Fruit fly (Drosophila melanogaster) whole organism, embryonic: ENCODE results near the gene Nos.
A peak's percentile ranks its signal among the peaks of the same experiment; 100 is the strongest.

Experiments
- Atf-2 ChIP-seq: fragments of 200-800 bp; sonication (Bioruptor generic); optimal IDR thresholded peaks from 2 replicates; lab custom pipeline; 2016; ENCODE audit warnings: missing biosample characterization, missing genetic modification characterization
- Atf6 ChIP-seq: fragments of 200-800 bp; sonication (Bioruptor generic); IDR thresholded peaks from 2 replicates; pipeline ENCODE4 v1.3.6; 2022; ENCODE audit warnings: missing biosample characterization, missing genetic modification characterization
- CG10321 ChIP-seq: fragments of 200-800 bp; sonication (Bioruptor generic); IDR thresholded peaks from 2 replicates; pipeline ENCODE4 v1.3.6; 2022; ENCODE audit warnings: missing biosample characterization, missing genetic modification characterization
- CG11723 ChIP-seq: fragments of 200-800 bp; sonication (Bioruptor generic); optimal IDR thresholded peaks from 2 replicates; lab custom pipeline; 2017; ENCODE audit warnings: missing biosample characterization, mild to moderate bottlenecking, missing genetic modification characterization
- CG12299 ChIP-seq: fragments of 200-800 bp; sonication (Bioruptor generic); optimal IDR thresholded peaks from 2 replicates; lab custom pipeline; 2018; ENCODE audit warnings: missing biosample characterization, mild to moderate bottlenecking, missing genetic modification characterization
- CG1603 ChIP-seq: fragments of 200-800 bp; sonication (Bioruptor generic); optimal IDR thresholded peaks from 2 replicates; lab custom pipeline; 2019; ENCODE audit warnings: missing biosample characterization, mild to moderate bottlenecking, missing genetic modification characterization, moderate library complexity
- CG17385 ChIP-seq: fragments of 200-800 bp; sonication (Bioruptor generic); optimal IDR thresholded peaks from 3 replicates; lab custom pipeline; 2018; ENCODE audit warnings: missing biosample characterization, mild to moderate bottlenecking, missing genetic modification characterization
- CG17568 ChIP-seq: fragments of 200-800 bp; sonication (Bioruptor generic); optimal IDR thresholded peaks from 2 replicates; lab custom pipeline; 2018; ENCODE audit warnings: missing biosample characterization, mild to moderate bottlenecking, missing genetic modification characterization, moderate library complexity
- CG30403 ChIP-seq: fragments of 200-800 bp; sonication (Bioruptor generic); optimal IDR thresholded peaks from 3 replicates; lab custom pipeline; 2016; ENCODE audit warnings: missing biosample characterization, missing genetic modification characterization
- CG34422 ChIP-seq: fragments of 200-800 bp; sonication (Bioruptor generic); IDR thresholded peaks from 3 replicates; pipeline ENCODE4 v1.3.6; 2022; ENCODE audit warnings: missing biosample characterization, missing genetic modification characterization
- CG3995 ChIP-seq: fragments of 200-800 bp; sonication (Bioruptor generic); optimal IDR thresholded peaks from 3 replicates; lab custom pipeline; 2016; ENCODE audit warnings: missing biosample characterization, missing genetic modification characterization
- CG4424 ChIP-seq: fragments of 200-800 bp; sonication (Bioruptor generic); optimal IDR thresholded peaks from 3 replicates; lab custom pipeline; 2016; ENCODE audit warnings: missing biosample characterization, missing genetic modification characterization
- CG7556 ChIP-seq: fragments of 200-800 bp; sonication (Bioruptor generic); optimal IDR thresholded peaks from 2 replicates; lab custom pipeline; 2017; ENCODE audit warnings: missing biosample characterization, mild to moderate bottlenecking, missing genetic modification characterization
- CG8388 ChIP-seq: fragments of 200-800 bp; sonication (Bioruptor generic); optimal IDR thresholded peaks from 2 replicates; lab custom pipeline; 2019; ENCODE audit warnings: missing biosample characterization, mild to moderate bottlenecking, missing genetic modification characterization, moderate library complexity
- CG8944 ChIP-seq: fragments of 200-800 bp; sonication (Bioruptor generic); optimal IDR thresholded peaks from 3 replicates; lab custom pipeline; 2016; ENCODE audit warnings: missing biosample characterization, missing genetic modification characterization
- CkIIα-i1 ChIP-seq: fragments of 200-800 bp; sonication (Bioruptor generic); IDR thresholded peaks from 2 replicates; pipeline ENCODE4 v1.3.6; 2022; ENCODE audit warnings: missing biosample characterization, missing genetic modification characterization
- D19B ChIP-seq: fragments of 200-800 bp; sonication (Bioruptor generic); optimal IDR thresholded peaks from 2 replicates; lab custom pipeline; 2017; ENCODE audit warnings: missing biosample characterization, mild to moderate bottlenecking, missing genetic modification characterization
- Dbx ChIP-seq: fragments of 200-800 bp; sonication (Bioruptor generic); IDR thresholded peaks from 3 replicates; pipeline ENCODE4 v1.3.6; 2022; ENCODE audit warnings: missing biosample characterization, missing genetic modification characterization
- HmgZ ChIP-seq: fragments of 200-800 bp; sonication (Bioruptor generic); optimal IDR thresholded peaks from 2 replicates; lab custom pipeline; 2018; ENCODE audit warnings: missing biosample characterization, mild to moderate bottlenecking, missing genetic modification characterization
- Hmx ChIP-seq: fragments of 200-800 bp; sonication (Bioruptor generic); optimal IDR thresholded peaks from 2 replicates; lab custom pipeline; 2016; ENCODE audit warnings: missing biosample characterization, missing genetic modification characterization
- MESR4 ChIP-seq: fragments of 200-800 bp; sonication (Bioruptor generic); optimal IDR thresholded peaks from 2 replicates; lab custom pipeline; 2018; ENCODE audit warnings: missing biosample characterization, mild to moderate bottlenecking, missing genetic modification characterization, moderate library complexity
- MTF-1 ChIP-seq: fragments of 200-800 bp; sonication (Bioruptor generic); optimal IDR thresholded peaks from 2 replicates; lab custom pipeline; 2018; ENCODE audit warnings: missing biosample characterization, mild to moderate bottlenecking, missing genetic modification characterization, borderline replicate concordance
- Med ChIP-seq: fragments of 200-800 bp; sonication (Bioruptor generic); peaks from one replicate; lab custom pipeline; 2016; ENCODE audit warnings: missing biosample characterization, missing genetic modification characterization, mild to moderate bottlenecking, inconsistent platforms, moderate library complexity
- Meics ChIP-seq: fragments of 200-800 bp; sonication (Bioruptor generic); optimal IDR thresholded peaks from 2 replicates; lab custom pipeline; 2017; ENCODE audit warnings: missing biosample characterization, mild to moderate bottlenecking, missing genetic modification characterization
- Ptx1 ChIP-seq: fragments of 200-800 bp; sonication (Bioruptor generic); IDR thresholded peaks from 2 replicates; pipeline ENCODE4 v1.3.6; 2022; ENCODE audit warnings: missing biosample characterization, missing genetic modification characterization
- Usf ChIP-seq: fragments of 200-800 bp; sonication (Bioruptor generic); optimal IDR thresholded peaks from 2 replicates; lab custom pipeline; 2017; ENCODE audit warnings: missing genotype, missing biosample characterization, missing genetic modification characterization
- al ChIP-seq: fragments of 200-800 bp; sonication (Bioruptor generic); IDR thresholded peaks from 2 replicates; pipeline ENCODE4 v1.3.6; 2022; ENCODE audit warnings: missing biosample characterization, missing genetic modification characterization
- bab2 ChIP-seq: fragments of 200-800 bp; sonication (Bioruptor generic); optimal IDR thresholded peaks from 2 replicates; lab custom pipeline; 2016; ENCODE audit warnings: missing biosample characterization, missing genetic modification characterization
- cas ChIP-seq: fragments of 200-800 bp; sonication (Bioruptor generic); IDR thresholded peaks from 2 replicates; pipeline ENCODE4 v1.3.6; 2022; ENCODE audit warnings: missing biosample characterization, missing genetic modification characterization
- crol ChIP-seq: fragments of 200-800 bp; sonication (Bioruptor generic); IDR thresholded peaks from 2 replicates; pipeline ENCODE4 v1.3.6; 2022; ENCODE audit warnings: missing biosample characterization, missing genetic modification characterization
- esg ChIP-seq: fragments of 200-800 bp; sonication (Bioruptor generic); conservative IDR thresholded peaks from 2 replicates; pipeline ENCODE4 v1.3.6; 2022; ENCODE audit warnings: missing biosample characterization, missing genetic modification characterization
- fd96Cb ChIP-seq: fragments of 200-800 bp; sonication (Bioruptor generic); optimal IDR thresholded peaks from 2 replicates; lab custom pipeline; 2018; ENCODE audit warnings: missing biosample characterization, mild to moderate bottlenecking, missing genetic modification characterization, moderate library complexity
- ftz-f1 ChIP-seq: fragments of 200-800 bp; sonication (Bioruptor generic); optimal IDR thresholded peaks from 2 replicates; lab custom pipeline; 2016; ENCODE audit warnings: missing biosample characterization, missing genetic modification characterization
- gcm ChIP-seq: fragments of 200-800 bp; sonication (Bioruptor generic); optimal IDR thresholded peaks from 2 replicates; lab custom pipeline; 2019; ENCODE audit warnings: missing biosample characterization, mild to moderate bottlenecking, missing genetic modification characterization, moderate library complexity
- hth ChIP-seq: fragments of >200 bp; optimal IDR thresholded peaks from 2 replicates; lab custom pipeline; 2017; ENCODE audit warnings: inconsistent platforms
- ken ChIP-seq: fragments of 200-800 bp; sonication (Bioruptor generic); IDR thresholded peaks from 3 replicates; pipeline ENCODE4 v1.3.6; 2022; ENCODE audit warnings: missing biosample characterization, missing genetic modification characterization
- klu ChIP-seq: fragments of 200-800 bp; sonication (Bioruptor generic); IDR thresholded peaks from 2 replicates; pipeline ENCODE4 v1.3.6; 2022; ENCODE audit warnings: missing biosample characterization, missing genetic modification characterization
- lilli ChIP-seq: fragments of 200-800 bp; sonication (Bioruptor generic); optimal IDR thresholded peaks from 3 replicates; lab custom pipeline; 2016; ENCODE audit warnings: missing biosample characterization, missing genetic modification characterization
- maf-S ChIP-seq: fragments of 200-800 bp; sonication (Bioruptor generic); optimal IDR thresholded peaks from 2 replicates; lab custom pipeline; 2016; ENCODE audit warnings: missing biosample characterization, missing genetic modification characterization
- oc ChIP-seq: fragments of 200-800 bp; sonication (Bioruptor generic); optimal IDR thresholded peaks from 2 replicates; lab custom pipeline; 2018; ENCODE audit warnings: missing biosample characterization, mild to moderate bottlenecking, missing genetic modification characterization, moderate library complexity
- pnt ChIP-seq: fragments of 200-800 bp; sonication (Bioruptor generic); optimal IDR thresholded peaks from 3 replicates; lab custom pipeline; 2016; ENCODE audit warnings: missing biosample characterization, missing genetic modification characterization
- rib ChIP-seq: fragments of 200-800 bp; sonication (Bioruptor generic); IDR thresholded peaks from 2 replicates; pipeline ENCODE4 v1.3.6; 2022; ENCODE audit warnings: missing biosample characterization, missing genetic modification characterization
- scrt ChIP-seq: fragments of 200-800 bp; sonication (Bioruptor generic); optimal IDR thresholded peaks from 2 replicates; lab custom pipeline; 2018; ENCODE audit warnings: missing biosample characterization, mild to moderate bottlenecking, missing genetic modification characterization, moderate library complexity
- sens-2 ChIP-seq: fragments of 200-800 bp; sonication (Bioruptor generic); IDR thresholded peaks from 2 replicates; pipeline ENCODE4 v1.3.6; 2022; ENCODE audit warnings: missing biosample characterization, missing genetic modification characterization
- slou ChIP-seq: fragments of 200-800 bp; sonication (Bioruptor generic); optimal IDR thresholded peaks from 3 replicates; lab custom pipeline; 2016; ENCODE audit warnings: missing biosample characterization, missing genetic modification characterization
- sqz ChIP-seq: fragments of 200-800 bp; sonication (Bioruptor generic); optimal IDR thresholded peaks from 3 replicates; lab custom pipeline; 2018; ENCODE audit warnings: missing biosample characterization, mild to moderate bottlenecking, missing genetic modification characterization
- ssp ChIP-seq: fragments of 200-800 bp; sonication (Bioruptor generic); IDR thresholded peaks from 2 replicates; pipeline ENCODE4 v1.3.6; 2022; ENCODE audit warnings: missing biosample characterization, missing genetic modification characterization
- stwl ChIP-seq: fragments of 200-800 bp; sonication (Bioruptor generic); optimal IDR thresholded peaks from 3 replicates; lab custom pipeline; 2018; ENCODE audit warnings: missing biosample characterization, mild to moderate bottlenecking, missing genetic modification characterization, moderate library complexity
- tup ChIP-seq: fragments of 200-800 bp; sonication (Bioruptor generic); optimal IDR thresholded peaks from 2 replicates; lab custom pipeline; 2016; ENCODE audit warnings: missing biosample characterization, mild to moderate bottlenecking, missing genetic modification characterization, moderate library complexity
- wor ChIP-seq: fragments of 200-800 bp; sonication (Bioruptor generic); IDR thresholded peaks from 2 replicates; pipeline ENCODE4 v1.3.6; 2022; ENCODE audit warnings: missing biosample characterization, missing genetic modification characterization
- zf30C ChIP-seq: fragments of 200-800 bp; sonication (Bioruptor generic); optimal IDR thresholded peaks from 3 replicates; lab custom pipeline; 2018; ENCODE audit warnings: missing biosample characterization, mild to moderate bottlenecking, missing genetic modification characterization

Nos gene

DNA sequence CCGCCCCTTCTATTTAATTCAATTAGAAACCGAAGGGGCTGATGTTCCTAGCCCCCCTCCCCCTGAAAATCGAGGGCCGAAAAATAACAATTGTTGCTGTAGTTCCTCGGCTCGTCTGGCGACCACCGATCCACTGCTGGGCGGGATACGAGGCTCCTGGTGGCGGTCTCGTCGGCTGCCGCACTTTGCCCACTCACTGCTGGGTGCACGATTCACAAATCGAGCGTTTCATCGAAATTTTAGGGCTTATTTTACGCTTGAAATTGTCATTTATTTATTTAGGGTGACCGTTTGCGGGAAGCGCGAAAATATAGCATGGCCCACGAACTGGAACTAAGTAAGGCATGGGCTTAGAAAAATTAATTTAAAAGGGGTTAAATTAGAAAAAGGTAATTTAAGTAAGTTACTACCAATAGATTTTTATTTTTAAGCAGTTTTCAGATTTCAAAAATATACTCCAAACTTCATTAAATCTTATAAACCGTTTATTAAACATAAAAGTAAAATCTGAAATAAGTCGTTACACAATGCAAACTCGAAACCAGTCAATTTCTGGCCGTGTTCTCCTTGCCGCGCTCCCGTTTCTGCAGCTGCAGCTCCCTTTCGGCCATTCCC, 19.1 kb upstream of the Nos start, which contains the start of gene Dnz1 (continued):
- no peak for TF ChIP-seq zf30C (GFP tag; lab: Kevin White, UChicago)
- peak; percentile 18 for TF ChIP-seq pnt (GFP tag; lab: Kevin White, UChicago)
- peak; percentile 39 for TF ChIP-seq al
- no peak for TF ChIP-seq fd96Cb (tag; lab: Kevin White, UChicago)
- TF ChIP-seq crol (GFP tag; lab: Robert Waterston, UW): peak; percentile 83
- TF ChIP-seq MTF-1 (GFP tag; lab: Kevin White, UChicago): no peak
- no peak for TF ChIP-seq hth (lab: Kevin White, UChicago)
- TF ChIP-seq Atf6: peak; percentile 43; the same call in 1 of the 2 replicates
- TF ChIP-seq lilli (GFP tag; lab: Kevin White, UChicago): peak; percentile 70
- peak; percentile 63; the same call in 1 of the 3 replicates for TF ChIP-seq ken (GFP tag; lab: Robert Waterston, UW)
- peak; percentile 36; the same call in 1 of the 2 replicates for TF ChIP-seq wor (GFP tag; lab: Robert Waterston, UW)
- no peak for TF ChIP-seq tup
- TF ChIP-seq CG17568 (GFP tag; lab: Kevin White, UChicago): no peak
- no peak for TF ChIP-seq Usf (GFP tag; lab: Kevin White, UChicago)
- TF ChIP-seq CkIIα-i1: no peak
- TF ChIP-seq HmgZ (tag; lab: Kevin White, UChicago): peak; percentile 16
- TF ChIP-seq sens-2 (GFP tag; lab: Robert Waterston, UW): 0 out of 2 replicates have a peak, but pooled peaks have one; percentile 25
- TF ChIP-seq stwl (tag; lab: Kevin White, UChicago): no peak
- no peak for TF ChIP-seq Atf-2 (GFP tag; lab: Kevin White, UChicago)
- peak; percentile 56; the same call in 1 of the 3 replicates for TF ChIP-seq CG34422 (GFP tag; lab: Robert Waterston, UW)
- TF ChIP-seq sqz: no peak
- TF ChIP-seq CG3995 (GFP tag; lab: Kevin White, UChicago): peak; percentile 34
- TF ChIP-seq Meics (GFP tag; lab: Kevin White, UChicago): peak; percentile 53
- peak; percentile 42 for TF ChIP-seq CG1603 (tag; lab: Kevin White, UChicago)
- TF ChIP-seq Med: peak; percentile 75
- TF ChIP-seq ftz-f1 (GFP tag; lab: Kevin White, UChicago): no peak
- TF ChIP-seq oc (tag; lab: Kevin White, UChicago): peak; percentile 10
- TF ChIP-seq D19B (GFP tag; lab: Kevin White, UChicago): no peak
- peak; percentile 10 for TF ChIP-seq CG8388 (GFP tag; lab: Kevin White, UChicago)
- TF ChIP-seq maf-S (GFP tag; lab: Kevin White, UChicago): no peak
- TF ChIP-seq CG30403 (GFP tag; lab: Kevin White, UChicago): peak; percentile 69
- TF ChIP-seq CG17385: peak; percentile 15
- TF ChIP-seq klu (GFP tag; lab: Robert Waterston, UW): 0 out of 2 replicates have a peak, but pooled peaks have one; percentile 26
- peak; percentile 46 for TF ChIP-seq bab2 (GFP tag; lab: Kevin White, UChicago)
- TF ChIP-seq CG4424 (GFP tag; lab: Kevin White, UChicago): peak; percentile 58
- TF ChIP-seq Ptx1 (GFP tag; lab: Robert Waterston, UW): peak; percentile 76
- peak; percentile 16 for TF ChIP-seq CG7556 (GFP tag; lab: Kevin White, UChicago)
- TF ChIP-seq cas (GFP tag; lab: Robert Waterston, UW): 0 out of 2 replicates have a peak, but pooled peaks have one; percentile 5
- no peak for TF ChIP-seq CG12299 (tag; lab: Kevin White, UChicago)
- peak; percentile 26; the same call in 1 of the 2 replicates for TF ChIP-seq rib (GFP tag; lab: Robert Waterston, UW)
- TF ChIP-seq CG8944: peak; percentile 18
- peak; percentile 33; the same call in 1 of the 2 replicates for TF ChIP-seq esg (GFP tag; lab: Robert Waterston, UW)
- peak; percentile 80 for TF ChIP-seq MESR4 (GFP tag; lab: Kevin White, UChicago)
- peak; percentile 0 for TF ChIP-seq slou
- no peak for TF ChIP-seq CG11723 (GFP tag; lab: Kevin White, UChicago)
- peak; percentile 27 for TF ChIP-seq scrt (GFP tag; lab: Kevin White, UChicago)
- TF ChIP-seq CG10321 (GFP tag; lab: Robert Waterston, UW): no peak
- TF ChIP-seq ssp (GFP tag; lab: Robert Waterston, UW): peak; percentile 51
- TF ChIP-seq Dbx: peak; percentile 49; the same call in 2 of the 3 replicates
- no peak for TF ChIP-seq Hmx
- no peak for TF ChIP-seq gcm (GFP tag; lab: Kevin White, UChicago)
